Worm (Caenorhabditis elegans): Measurements from ENCODE around the gene parp-2.

- TF ChIP-seq hlh-13 (GFP tag; optimal IDR thresholded peaks at IDR 0.05) = no peak
- no peak for TF ChIP-seq pqm-1 (tag; optimal IDR thresholded peaks at IDR 0.05)
- TF ChIP-seq dmd-4 (tag; optimal IDR thresholded peaks at IDR 0.05; ENCODE audit: borderline replicate concordance) = no peak
- TF ChIP-seq sox-4 (tag; optimal IDR thresholded peaks at IDR 0.05) = no peak
- no peak for TF ChIP-seq nfya-1 (tag; optimal IDR thresholded peaks at IDR 0.05)
- TF ChIP-seq che-1 (tag; optimal IDR thresholded peaks at IDR 0.05) = no peak
- no peak for TF ChIP-seq fkh-10 (GFP tag; optimal IDR thresholded peaks at IDR 0.05)
- TF ChIP-seq fax-1 (tag; optimal IDR thresholded peaks at IDR 0.05) = no peak
Measured at ce11 chrII:9601679-9602078, 8.8 kb downstream of the parp-2 start.
